Worm (Caenorhabditis elegans) whole organism, L3 larva: ENCODE data around the gene F46H5.2.
A peak's percentile ranks its signal among the peaks of the same experiment; 100 is the strongest.

Experiments
- ceh-28 ChIP-seq: fragments of 150-350 bp; optimal IDR thresholded peaks from 2 replicates; lab custom pipeline; 2014; ENCODE audit warnings: missing biosample characterization, missing genetic modification reagents, missing genetic modification characterization
- ceh-82 ChIP-seq: fragments of 150-350 bp; optimal IDR thresholded peaks from 2 replicates; lab custom pipeline; 2014; ENCODE audit warnings: missing biosample characterization, missing genetic modification characterization
- elt-3 ChIP-seq, 3 experiments: fragments of 150-350 bp in 1 of 3; sonication (generic microtip) in 2 of 3; optimal IDR thresholded peaks; 2 replicates in 2 of 3; 4 replicates in 1 of 3; lab custom pipeline; 2014 to 2017; ENCODE audit warnings: missing biosample characterization in 3 of 3, missing genetic modification characterization in 3 of 3
- nfya-1 ChIP-seq: sonication (generic microtip); optimal IDR thresholded peaks from 2 replicates; lab custom pipeline; 2017; ENCODE audit warnings: missing genetic modification characterization, mild to moderate bottlenecking, missing compliant biosample characterization, antibody characterized with exemption, moderate library complexity; ENCODE audit not compliant: insufficient read depth
- nhr-11 ChIP-seq: fragments of 150-350 bp; optimal IDR thresholded peaks from 2 replicates; lab custom pipeline; 2014; ENCODE audit warnings: missing biosample characterization, missing genetic modification characterization
- nhr-77 ChIP-seq: fragments of 150-350 bp; optimal IDR thresholded peaks from 2 replicates; lab custom pipeline; 2014; ENCODE audit warnings: missing biosample characterization, missing genetic modification characterization
- pqm-1 ChIP-seq: fragments of 150-350 bp; optimal IDR thresholded peaks from 2 replicates; lab custom pipeline; 2017; ENCODE audit warnings: missing biosample characterization, missing genetic modification characterization, inconsistent platforms
- unc-62 ChIP-seq: fragments of 150-350 bp; sonication (generic microtip); optimal IDR thresholded peaks from 4 replicates; lab custom pipeline; 2014; ENCODE audit warnings: missing biosample characterization, missing genetic modification reagents, missing genetic modification characterization
- ztf-4 ChIP-seq: fragments of 150-350 bp; optimal IDR thresholded peaks from 2 replicates; lab custom pipeline; 2014; ENCODE audit warnings: missing biosample characterization, missing genetic modification characterization

DNA sequence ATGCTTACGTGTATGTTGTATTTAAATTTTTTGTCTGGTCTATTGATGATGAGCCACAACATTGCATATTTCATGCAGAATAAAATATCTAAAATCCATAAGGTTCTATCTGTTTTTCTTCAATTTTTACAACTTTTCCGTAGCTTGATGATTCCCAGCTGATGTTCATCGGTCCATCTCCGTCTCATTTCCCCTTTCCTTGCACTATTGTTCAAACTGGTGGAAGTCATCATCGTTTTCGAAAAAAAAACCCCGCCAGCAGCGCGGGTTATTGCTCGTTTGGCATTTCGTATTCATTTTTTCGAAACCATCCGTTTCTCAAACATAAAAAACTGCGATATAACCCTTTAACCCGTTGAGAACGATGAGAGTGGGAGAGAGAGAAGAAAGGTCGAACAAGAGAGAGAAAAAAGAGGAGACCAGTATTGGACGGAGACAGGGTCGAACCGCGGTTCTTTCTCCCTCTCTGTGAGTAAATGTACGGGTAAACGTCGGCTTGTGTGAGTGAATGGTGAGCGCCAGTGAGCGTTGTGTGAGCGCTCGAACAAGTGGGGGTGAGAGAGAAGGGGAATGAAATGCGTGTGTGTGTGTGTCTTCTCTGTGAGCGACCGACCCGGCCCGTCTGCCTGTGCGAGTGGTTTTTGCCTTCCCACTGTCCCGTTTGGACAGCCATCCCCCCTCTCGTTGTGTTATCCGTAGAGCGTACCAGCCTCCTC lies 699 bp upstream of the F46H5.2 start:
- TF ChIP-seq ztf-4 (tag; lab: Kevin White, UChicago) = no peak
- TF ChIP-seq nhr-77 = no peak
- TF ChIP-seq nhr-11 (tag; lab: Kevin White, UChicago) = peak; percentile 56
- TF ChIP-seq unc-62 (GFP tag; lab: Kevin White, UChicago) = peak; percentile 4
- peak; percentile 54 for TF ChIP-seq ceh-82
- no peak for TF ChIP-seq pqm-1 (tag; lab: Kevin White, UChicago)
- peak in 1 of 3 experiments; percentile 37 for TF ChIP-seq elt-3 (tag; optimal IDR thresholded peaks at IDR 0.05; lab: Kevin White, UChicago)
- TF ChIP-seq nfya-1 = peak; percentile 94
- peak; percentile 48 for TF ChIP-seq ceh-28 (tag; lab: Kevin White, UChicago)
